Worm (Caenorhabditis elegans) whole organism, late embryonic: ENCODE measurements around the gene cra-1.

Experiments
- ama-1 ChIP-seq: fragments of 150-350 bp; optimal IDR thresholded peaks from 2 replicates; lab custom pipeline; 2014
- ets-4 ChIP-seq: sonication (generic microtip); optimal IDR thresholded peaks from 2 replicates; lab custom pipeline; 2016; ENCODE audit warnings: missing genetic modification characterization, missing compliant biosample characterization
- pax-1 ChIP-seq: fragments of 150-350 bp; optimal IDR thresholded peaks from 2 replicates; lab custom pipeline; 2014; ENCODE audit warnings: missing biosample characterization, missing genetic modification characterization
- tbx-2 ChIP-seq: sonication (generic microtip); optimal IDR thresholded peaks from 2 replicates; lab custom pipeline; 2016; ENCODE audit warnings: missing genetic modification characterization, missing compliant biosample characterization
- unc-86 ChIP-seq: sonication (generic microtip); optimal IDR thresholded peaks from 2 replicates; lab custom pipeline; 2016; ENCODE audit warnings: missing genetic modification characterization, missing compliant biosample characterization

- TF ChIP-seq ama-1 (lab: Kevin White, UChicago), result no peak
- no peak for TF ChIP-seq tbx-2 (tag; lab: Kevin White, UChicago)
- TF ChIP-seq unc-86 (tag; lab: Kevin White, UChicago), result no peak
- no peak for TF ChIP-seq pax-1 (tag; lab: Kevin White, UChicago)
- no peak for TF ChIP-seq ets-4 (tag; lab: Kevin White, UChicago)
These were observed 37.9 kb downstream of the cra-1 start for ce11 chrIII:6831312-6831711.
